Fruit fly (Drosophila melanogaster) whole organism, embryonic: ENCODE measurements around the gene Chd1.

Source experiments
- ATbp ChIP-seq: fragments of 200-800 bp; sonication (Bioruptor generic); optimal IDR thresholded peaks from 2 replicates; lab custom pipeline; 2017; ENCODE audit warnings: missing biosample characterization, mild to moderate bottlenecking, missing genetic modification characterization, missing genetic modification reagents
- Ada2b ChIP-seq: fragments of 200-800 bp; sonication (Bioruptor generic); IDR thresholded peaks from 2 replicates; pipeline ENCODE4 v1.3.6; 2022; ENCODE audit warnings: missing biosample characterization, missing genetic modification characterization
- Adf1 ChIP-seq: fragments of 200-800 bp; sonication (Bioruptor generic); IDR thresholded peaks from 2 replicates; pipeline ENCODE4 v1.3.6; 2022; ENCODE audit warnings: missing biosample characterization, missing genetic modification characterization
- Aef1 ChIP-seq: fragments of 200-800 bp; sonication (Bioruptor generic); IDR thresholded peaks from 3 replicates; pipeline ENCODE4 v1.3.6; 2022; ENCODE audit warnings: missing biosample characterization, missing genetic modification characterization
- CG10209 ChIP-seq: fragments of 200-800 bp; sonication (Bioruptor generic); optimal IDR thresholded peaks from 3 replicates; lab custom pipeline; 2017; ENCODE audit warnings: missing biosample characterization, mild to moderate bottlenecking, missing genetic modification characterization, missing genetic modification reagents
- CG10654 ChIP-seq: fragments of 200-800 bp; sonication (Bioruptor generic); optimal IDR thresholded peaks from 2 replicates; lab custom pipeline; 2016; ENCODE audit warnings: missing biosample characterization, missing genetic modification characterization
- CG1233 ChIP-seq: fragments of 200-800 bp; sonication (Bioruptor generic); optimal IDR thresholded peaks from 4 replicates; lab custom pipeline; 2018; ENCODE audit warnings: missing biosample characterization, mild to moderate bottlenecking, missing genetic modification characterization
- CG12659 ChIP-seq: fragments of 200-800 bp; sonication (Bioruptor generic); optimal IDR thresholded peaks from 3 replicates; lab custom pipeline; 2017; ENCODE audit warnings: mild to moderate bottlenecking, missing biosample characterization, missing genetic modification reagents, missing genetic modification characterization
- CG16815 ChIP-seq: fragments of 200-800 bp; sonication (Bioruptor generic); optimal IDR thresholded peaks from 3 replicates; lab custom pipeline; 2017; ENCODE audit warnings: missing biosample characterization, mild to moderate bottlenecking, missing genetic modification characterization
- CG16863 ChIP-seq: fragments of 200-800 bp; sonication (Bioruptor generic); optimal IDR thresholded peaks from 3 replicates; lab custom pipeline; 2016; ENCODE audit warnings: missing biosample characterization, missing genetic modification characterization
- CG17802 ChIP-seq: fragments of 200-800 bp; sonication (Bioruptor generic); optimal IDR thresholded peaks from 2 replicates; lab custom pipeline; 2018; ENCODE audit warnings: missing biosample characterization, mild to moderate bottlenecking, missing genetic modification characterization, moderate library complexity
- CG31441 ChIP-seq: fragments of 200-800 bp; sonication (Bioruptor generic); IDR thresholded peaks from 2 replicates; pipeline ENCODE4 v1.3.6; 2022; ENCODE audit warnings: missing biosample characterization, missing genetic modification characterization
- CG33557 ChIP-seq: fragments of 200-800 bp; sonication (Bioruptor generic); optimal IDR thresholded peaks from 2 replicates; lab custom pipeline; 2019; ENCODE audit warnings: missing biosample characterization, mild to moderate bottlenecking, missing genetic modification characterization, moderate library complexity
- CG34422 ChIP-seq: fragments of 200-800 bp; sonication (Bioruptor generic); IDR thresholded peaks from 3 replicates; pipeline ENCODE4 v1.3.6; 2022; ENCODE audit warnings: missing biosample characterization, missing genetic modification characterization
- CG6689 ChIP-seq: fragments of 200-800 bp; sonication (Bioruptor generic); IDR thresholded peaks from 2 replicates; pipeline ENCODE4 v1.3.6; 2022; ENCODE audit warnings: missing biosample characterization, missing genetic modification characterization
- CG8944 ChIP-seq: fragments of 200-800 bp; sonication (Bioruptor generic); optimal IDR thresholded peaks from 3 replicates; lab custom pipeline; 2016; ENCODE audit warnings: missing biosample characterization, missing genetic modification characterization
- CG9215 ChIP-seq: fragments of 200-800 bp; sonication (Bioruptor generic); IDR thresholded peaks from 2 replicates; pipeline ENCODE4 v1.3.6; 2022; ENCODE audit warnings: missing biosample characterization, missing genetic modification characterization
- CrebB ChIP-seq: fragments of 200-800 bp; sonication (Bioruptor generic); optimal IDR thresholded peaks from 3 replicates; lab custom pipeline; 2018; ENCODE audit warnings: missing biosample characterization, mild to moderate bottlenecking, missing genetic modification characterization
- GATAe ChIP-seq: fragments of 200-800 bp; sonication (Bioruptor generic); conservative IDR thresholded peaks from 2 replicates; pipeline ENCODE4 v1.3.6; 2022; ENCODE audit warnings: missing biosample characterization, missing genetic modification characterization
- Gsc ChIP-seq: fragments of 200-800 bp; sonication (Bioruptor generic); IDR thresholded peaks from 2 replicates; pipeline ENCODE4 v1.3.6; 2022; ENCODE audit warnings: missing biosample characterization, missing genetic modification characterization
- Hey ChIP-seq: fragments of 200-800 bp; sonication (Bioruptor generic); optimal IDR thresholded peaks from 3 replicates; lab custom pipeline; 2018; ENCODE audit warnings: missing biosample characterization, mild to moderate bottlenecking, missing genetic modification characterization
- Hr3 ChIP-seq: fragments of 200-800 bp; sonication (Bioruptor generic); optimal IDR thresholded peaks from 3 replicates; lab custom pipeline; 2016; ENCODE audit warnings: missing biosample characterization, missing genetic modification characterization
- Mad ChIP-seq: fragments of 200-800 bp; sonication (Bioruptor generic); optimal IDR thresholded peaks from 2 replicates; lab custom pipeline; 2016; ENCODE audit warnings: missing biosample characterization, missing genetic modification characterization
- NC2β ChIP-seq: fragments of 200-800 bp; sonication (Bioruptor generic); optimal IDR thresholded peaks from 2 replicates; lab custom pipeline; 2016; ENCODE audit warnings: missing biosample characterization, missing genetic modification characterization
- Optix ChIP-seq: fragments of 200-800 bp; sonication (Bioruptor generic); IDR thresholded peaks from 3 replicates; pipeline ENCODE4 v1.3.6; 2022; ENCODE audit warnings: missing biosample characterization, missing genetic modification characterization
- Pdp1 ChIP-seq, 2 experiments: fragments of 200-800 bp; sonication (Bioruptor generic); optimal IDR thresholded peaks; 3 replicates each; lab custom pipeline; 2016; ENCODE audit warnings: missing biosample characterization in 2 of 2, missing genetic modification characterization in 2 of 2, mild to moderate bottlenecking in 1 of 2, moderate library complexity in 1 of 2
- Rfx ChIP-seq: fragments of 200-800 bp; sonication (Bioruptor generic); IDR thresholded peaks from 2 replicates; pipeline ENCODE4 v1.3.6; 2022; ENCODE audit warnings: missing biosample characterization, missing genetic modification characterization
- Six4 ChIP-seq: fragments of 200-800 bp; sonication (Bioruptor generic); optimal IDR thresholded peaks from 2 replicates; lab custom pipeline; 2016; ENCODE audit warnings: missing biosample characterization, missing genetic modification characterization
- bcd ChIP-seq: fragments of 200-800 bp; sonication (Bioruptor generic); optimal IDR thresholded peaks from 2 replicates; lab custom pipeline; 2017; ENCODE audit warnings: missing biosample characterization, mild to moderate bottlenecking, missing genetic modification characterization
- bsh ChIP-seq, 2 experiments: fragments of 200-800 bp; sonication (Bioruptor generic); optimal IDR thresholded peaks; 2 replicates each; lab custom pipeline; 2017 to 2018; ENCODE audit warnings: mild to moderate bottlenecking in 2 of 2, missing biosample characterization in 2 of 2, missing genetic modification characterization in 2 of 2, moderate library complexity in 1 of 2
- cas ChIP-seq: fragments of 200-800 bp; sonication (Bioruptor generic); IDR thresholded peaks from 2 replicates; pipeline ENCODE4 v1.3.6; 2022; ENCODE audit warnings: missing biosample characterization, missing genetic modification characterization
- chif ChIP-seq, 2 experiments: fragments of 200-800 bp; sonication (Bioruptor generic); optimal IDR thresholded peaks; 3 replicates each; lab custom pipeline; 2016; ENCODE audit warnings: missing biosample characterization in 2 of 2, missing genetic modification characterization in 2 of 2
- chn ChIP-seq: fragments of 200-800 bp; sonication (Bioruptor generic); optimal IDR thresholded peaks from 2 replicates; lab custom pipeline; 2016; ENCODE audit warnings: missing biosample characterization, missing genetic modification characterization
- ci ChIP-seq: fragments of 200-800 bp; sonication (Bioruptor generic); IDR thresholded peaks from 3 replicates; pipeline ENCODE4 v1.3.6; 2022; ENCODE audit warnings: missing biosample characterization, missing genetic modification characterization
- disco-r ChIP-seq: fragments of 200-800 bp; sonication (Bioruptor generic); optimal IDR thresholded peaks from 2 replicates; lab custom pipeline; 2016; ENCODE audit warnings: missing biosample characterization, missing genetic modification characterization
- dmrt99B ChIP-seq: fragments of 200-800 bp; sonication (Bioruptor generic); optimal IDR thresholded peaks from 2 replicates; lab custom pipeline; 2018; ENCODE audit warnings: missing biosample characterization, mild to moderate bottlenecking, missing genetic modification characterization, moderate library complexity
- esg ChIP-seq: fragments of 200-800 bp; sonication (Bioruptor generic); conservative IDR thresholded peaks from 2 replicates; pipeline ENCODE4 v1.3.6; 2022; ENCODE audit warnings: missing biosample characterization, missing genetic modification characterization
- fd96Cb ChIP-seq: fragments of 200-800 bp; sonication (Bioruptor generic); optimal IDR thresholded peaks from 2 replicates; lab custom pipeline; 2018; ENCODE audit warnings: missing biosample characterization, mild to moderate bottlenecking, missing genetic modification characterization, moderate library complexity
- jumu ChIP-seq: fragments of 200-800 bp; sonication (Bioruptor generic); optimal IDR thresholded peaks from 3 replicates; lab custom pipeline; 2016; ENCODE audit warnings: missing biosample characterization, missing genetic modification characterization
- knrl ChIP-seq: fragments of 200-800 bp; sonication (Bioruptor generic); IDR thresholded peaks from 3 replicates; pipeline ENCODE4 v1.3.6; 2022; ENCODE audit warnings: missing biosample characterization, missing genetic modification characterization; ENCODE audit not compliant: partially characterized antibody
- lmd ChIP-seq: fragments of 200-800 bp; sonication (Bioruptor generic); IDR thresholded peaks from 2 replicates; pipeline ENCODE4 v1.3.6; 2022; ENCODE audit warnings: missing biosample characterization, missing genetic modification characterization
- lola ChIP-seq, 3 experiments: fragments of >200 bp in 2 of 3; fragments of 200-800 bp in 1 of 3; sonication (Bioruptor generic) in 1 of 3; optimal IDR thresholded peaks; 2 replicates each; lab custom pipeline; 2017 to 2019; ENCODE audit warnings: missing biosample characterization in 3 of 3, missing genetic modification characterization in 3 of 3, mild to moderate bottlenecking in 1 of 3, moderate library complexity in 1 of 3
- nom ChIP-seq: fragments of 200-800 bp; sonication (Bioruptor generic); optimal IDR thresholded peaks from 2 replicates; lab custom pipeline; 2017; ENCODE audit warnings: missing biosample characterization, missing genetic modification characterization, mild to moderate bottlenecking, moderate library complexity, missing genetic modification reagents
- org-1 ChIP-seq: fragments of 200-800 bp; sonication (Bioruptor generic); optimal IDR thresholded peaks from 2 replicates; lab custom pipeline; 2017; ENCODE audit warnings: missing biosample characterization, missing genetic modification characterization
- peb ChIP-seq: fragments of 200-800 bp; sonication (Bioruptor generic); IDR thresholded peaks from 2 replicates; pipeline ENCODE4 v1.3.6; 2022; ENCODE audit warnings: missing biosample characterization, missing genetic modification characterization
- sisA ChIP-seq: fragments of 200-800 bp; sonication (Bioruptor generic); IDR thresholded peaks from 2 replicates; pipeline ENCODE4 v1.3.6; 2022; ENCODE audit warnings: missing biosample characterization, missing genetic modification characterization
- tgo ChIP-seq: fragments of 200-800 bp; sonication (Bioruptor generic); IDR thresholded peaks from 3 replicates; pipeline ENCODE4 v1.3.6; 2022; ENCODE audit warnings: missing biosample characterization, missing genetic modification characterization
- zf30C ChIP-seq: fragments of 200-800 bp; sonication (Bioruptor generic); optimal IDR thresholded peaks from 3 replicates; lab custom pipeline; 2018; ENCODE audit warnings: missing biosample characterization, mild to moderate bottlenecking, missing genetic modification characterization
- zfh1 ChIP-seq: fragments of 200-800 bp; sonication (Bioruptor generic); IDR thresholded peaks from 3 replicates; pipeline ENCODE4 v1.3.6; 2022; ENCODE audit warnings: missing biosample characterization, missing genetic modification characterization

Chd1 gene

DNA sequence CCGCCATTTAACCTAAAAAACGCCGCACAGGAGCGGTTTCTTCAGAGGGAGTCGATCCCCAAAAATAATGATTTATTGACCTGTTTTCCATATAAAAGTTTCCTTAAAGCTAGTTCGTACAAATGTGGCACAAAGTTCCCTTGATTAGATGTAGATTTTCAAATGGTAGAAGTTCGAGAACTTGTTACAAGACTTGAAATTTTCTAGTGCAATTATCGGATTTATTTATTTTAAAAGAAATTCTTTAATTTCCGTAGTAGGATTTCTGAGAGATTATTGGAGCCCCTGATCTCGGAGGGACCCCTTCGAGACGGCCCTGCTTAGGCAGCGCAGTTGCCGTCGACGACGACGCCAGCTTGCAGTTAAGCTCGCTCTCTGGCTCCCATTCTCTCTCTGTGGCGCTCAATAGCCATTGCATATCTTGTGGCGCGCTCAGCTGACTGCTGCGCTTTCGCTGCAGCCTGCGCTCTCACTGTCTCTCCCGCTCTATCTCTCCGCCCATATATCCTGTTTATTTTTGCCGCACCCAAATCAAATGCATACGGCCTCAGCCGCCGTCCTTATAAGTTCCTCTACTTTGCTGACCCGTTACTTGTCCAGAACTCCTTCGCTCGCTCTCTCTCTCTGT is 29.9 kb downstream of the Chd1 start (continued):
- TF ChIP-seq chif (GFP tag; optimal IDR thresholded peaks at IDR 0.05; lab: Kevin White, UChicago): peak in 1 of 2 experiments; percentile 47
- peak; percentile 24 for TF ChIP-seq org-1 (GFP tag; lab: Kevin White, UChicago)
- no peak for TF ChIP-seq cas
- TF ChIP-seq sisA (GFP tag; lab: Robert Waterston, UW): peak; percentile 67
- TF ChIP-seq zfh1: peak; percentile 29; the same call in 1 of the 3 replicates
- TF ChIP-seq Aef1 (GFP tag; lab: Robert Waterston, UW): peak; percentile 58
- peak; percentile 45 for TF ChIP-seq bcd
- no peak for TF ChIP-seq disco-r
- TF ChIP-seq bsh (GFP tag; optimal IDR thresholded peaks at IDR 0.05; lab: Kevin White, UChicago): peak; percentile 64 to 76
- TF ChIP-seq lmd (GFP tag; lab: Robert Waterston, UW): peak; percentile 56
- peak in 1 of 3 experiments; percentile 61 for TF ChIP-seq lola (GFP tag; optimal IDR thresholded peaks at IDR 0.05; lab: Kevin White, UChicago)
- peak; percentile 71 for TF ChIP-seq CG31441
- TF ChIP-seq CrebB: no peak
- TF ChIP-seq CG33557 (GFP tag; lab: Kevin White, UChicago): peak; percentile 20
- TF ChIP-seq Six4: peak; percentile 9
- no peak for TF ChIP-seq Hey (tag; lab: Kevin White, UChicago)
- peak; percentile 63 for TF ChIP-seq nom (GFP tag; lab: Kevin White, UChicago)
- TF ChIP-seq CG34422 (GFP tag; lab: Robert Waterston, UW): 0 out of 3 replicates have a peak, but pooled peaks have one; percentile 18
- peak; percentile 13; the same call in 1 of the 2 replicates for TF ChIP-seq Rfx (GFP tag; lab: Robert Waterston, UW)
- TF ChIP-seq CG6689 (GFP tag; lab: Robert Waterston, UW): peak; percentile 71
- peak; percentile 39 to 41 for TF ChIP-seq Pdp1 (GFP tag; optimal IDR thresholded peaks at IDR 0.05; lab: Kevin White, UChicago)
- peak; percentile 47 for TF ChIP-seq esg (GFP tag; lab: Robert Waterston, UW)
- TF ChIP-seq Hr3 (GFP tag; lab: Kevin White, UChicago): peak; percentile 6
- TF ChIP-seq zf30C (GFP tag; lab: Kevin White, UChicago): no peak
- TF ChIP-seq Mad: peak; percentile 30
- peak; percentile 17 for TF ChIP-seq jumu (GFP tag; lab: Kevin White, UChicago)
- peak; percentile 35; the same call in 1 of the 2 replicates for TF ChIP-seq Gsc (GFP tag; lab: Robert Waterston, UW)
- TF ChIP-seq chn (GFP tag; lab: Kevin White, UChicago): peak; percentile 37
- no peak for TF ChIP-seq GATAe (GFP tag; lab: Robert Waterston, UW)
- peak; percentile 43 for TF ChIP-seq CG10654 (GFP tag; lab: Kevin White, UChicago)
- peak; percentile 2 for TF ChIP-seq CG1233 (GFP tag; lab: Kevin White, UChicago)
- TF ChIP-seq knrl: peak; percentile 45; the same call in 2 of the 3 replicates
- peak; percentile 46 for TF ChIP-seq CG9215 (GFP tag; lab: Robert Waterston, UW)
- peak; percentile 30 for TF ChIP-seq CG8944 (GFP tag; lab: Kevin White, UChicago)
- 0 out of 3 replicates have a peak, but pooled peaks have one; percentile 36 for TF ChIP-seq tgo (GFP tag; lab: Robert Waterston, UW)
- TF ChIP-seq CG16863 (GFP tag; lab: Kevin White, UChicago): peak; percentile 39
- peak; percentile 47; the same call in 1 of the 2 replicates for TF ChIP-seq peb (GFP tag; lab: Robert Waterston, UW)
- 0 out of 2 replicates have a peak, but pooled peaks have one; percentile 3 for TF ChIP-seq Ada2b (GFP tag; lab: Robert Waterston, UW)
- no peak for TF ChIP-seq CG17802
- TF ChIP-seq CG10209 (GFP tag; lab: Kevin White, UChicago): peak; percentile 22
- no peak for TF ChIP-seq CG16815 (GFP tag; lab: Kevin White, UChicago)
- TF ChIP-seq NC2β (GFP tag; lab: Kevin White, UChicago): no peak
- 0 out of 3 replicates have a peak, but pooled peaks have one; percentile 38 for TF ChIP-seq Optix (GFP tag; lab: Robert Waterston, UW)
- peak; percentile 78 for TF ChIP-seq dmrt99B (tag; lab: Kevin White, UChicago)
- TF ChIP-seq ci (GFP tag; lab: Robert Waterston, UW): peak; percentile 46; the same call in 1 of the 3 replicates
- peak; percentile 35 for TF ChIP-seq CG12659
- TF ChIP-seq fd96Cb (tag; lab: Kevin White, UChicago): peak; percentile 72
- TF ChIP-seq ATbp: peak; percentile 64
- TF ChIP-seq Adf1: peak; percentile 47; the same call in 1 of the 2 replicates
